Worm (Caenorhabditis elegans) whole organism, mixed stage, embryonic: ENCODE data around the gene spe-45.

ENCODE experiments used
- M03D4.4 ChIP-seq: sonication (generic microtip); optimal IDR thresholded peaks from 2 replicates; lab custom pipeline; 2017; ENCODE audit warnings: mild to moderate bottlenecking, missing genetic modification characterization, missing compliant biosample characterization
- ceh-39 ChIP-seq: fragments of 150-350 bp; optimal IDR thresholded peaks from 2 replicates; lab custom pipeline; 2014; ENCODE audit warnings: missing biosample characterization, missing genetic modification characterization
- ceh-43 ChIP-seq: fragments of 200-800 bp; sonication (Bioruptor generic); optimal IDR thresholded peaks from 2 replicates; lab custom pipeline; 2018; ENCODE audit warnings: mild to moderate bottlenecking, missing genetic modification characterization, moderate library complexity, missing compliant biosample characterization
- ceh-83 ChIP-seq: fragments of 200-800 bp; sonication (Bioruptor generic); optimal IDR thresholded peaks from 2 replicates; lab custom pipeline; 2018; ENCODE audit warnings: mild to moderate bottlenecking, missing genetic modification characterization, missing compliant biosample characterization
- ces-1 ChIP-seq: fragments of 150-350 bp; optimal IDR thresholded peaks from 2 replicates; lab custom pipeline; 2014; ENCODE audit warnings: missing biosample characterization, missing genetic modification reagents, missing genetic modification characterization
- cnd-1 ChIP-seq: fragments of 200-800 bp; sonication (Bioruptor generic); optimal IDR thresholded peaks from 2 replicates; lab custom pipeline; 2018; ENCODE audit warnings: mild to moderate bottlenecking, missing genetic modification characterization, missing compliant biosample characterization
- drap-1 ChIP-seq: fragments of 200-800 bp; sonication (Bioruptor generic); optimal IDR thresholded peaks from 3 replicates; lab custom pipeline; 2018; ENCODE audit warnings: mild to moderate bottlenecking, missing genetic modification characterization, missing compliant biosample characterization
- elt-1 ChIP-seq: sonication (generic microtip); optimal IDR thresholded peaks from 2 replicates; lab custom pipeline; 2017; ENCODE audit warnings: missing genetic modification characterization, mild to moderate bottlenecking, missing compliant biosample characterization, antibody characterized with exemption, moderate library complexity, borderline replicate concordance; ENCODE audit not compliant: insufficient read depth
- elt-3 ChIP-seq: fragments of 150-350 bp; optimal IDR thresholded peaks from 2 replicates; lab custom pipeline; 2014; ENCODE audit warnings: missing biosample characterization, missing genetic modification characterization
- ham-2 ChIP-seq: fragments of 200-800 bp; sonication (Bioruptor generic); optimal IDR thresholded peaks from 2 replicates; lab custom pipeline; 2018; ENCODE audit warnings: mild to moderate bottlenecking, missing genetic modification characterization, missing compliant biosample characterization
- hlh-1 ChIP-seq: fragments of 150-350 bp; optimal IDR thresholded peaks from 2 replicates; lab custom pipeline; 2014; ENCODE audit warnings: missing biosample characterization, missing genetic modification reagents, missing genetic modification characterization
- lin-13 ChIP-seq: fragments of 150-350 bp; optimal IDR thresholded peaks from 2 replicates; lab custom pipeline; 2014; ENCODE audit warnings: missing biosample characterization, missing genetic modification characterization
- lin-32 ChIP-seq: fragments of 200-800 bp; sonication (Bioruptor generic); optimal IDR thresholded peaks from 2 replicates; lab custom pipeline; 2018; ENCODE audit warnings: mild to moderate bottlenecking, missing genetic modification characterization, missing compliant biosample characterization
- lsy-2 ChIP-seq: fragments of 150-350 bp; optimal IDR thresholded peaks from 2 replicates; lab custom pipeline; 2014; ENCODE audit warnings: missing biosample characterization, missing genetic modification characterization
- mab-5 ChIP-seq: fragments of 150-350 bp; optimal IDR thresholded peaks from 2 replicates; lab custom pipeline; 2014; ENCODE audit warnings: missing biosample characterization, missing genetic modification characterization
- mep-1 ChIP-seq: fragments of 150-350 bp; optimal IDR thresholded peaks from 2 replicates; lab custom pipeline; 2017; ENCODE audit warnings: missing biosample characterization, missing genetic modification reagents, missing genetic modification characterization, inconsistent platforms
- mls-2 ChIP-seq: sonication (generic microtip); optimal IDR thresholded peaks from 2 replicates; lab custom pipeline; 2016; ENCODE audit warnings: mild to moderate bottlenecking, missing genetic modification characterization, moderate library complexity, missing compliant biosample characterization
- nhr-12 ChIP-seq: fragments of 150-350 bp; optimal IDR thresholded peaks from 2 replicates; lab custom pipeline; 2014; ENCODE audit warnings: missing biosample characterization, missing genetic modification characterization
- nhr-2 ChIP-seq: fragments of 150-350 bp; optimal IDR thresholded peaks from 2 replicates; lab custom pipeline; 2014; ENCODE audit warnings: missing biosample characterization, missing genetic modification characterization
- nhr-237 ChIP-seq: fragments of 150-350 bp; optimal IDR thresholded peaks from 2 replicates; lab custom pipeline; 2014; ENCODE audit warnings: missing biosample characterization, missing genetic modification characterization
- nhr-28 ChIP-seq: fragments of 150-350 bp; optimal IDR thresholded peaks from 2 replicates; lab custom pipeline; 2014; ENCODE audit warnings: missing biosample characterization, missing genetic modification characterization
- nhr-76 ChIP-seq: sonication (generic microtip); optimal IDR thresholded peaks from 2 replicates; lab custom pipeline; 2017; ENCODE audit warnings: missing biosample characterization, missing genetic modification characterization
- pha-4 ChIP-seq: fragments of 150-350 bp; optimal IDR thresholded peaks from 2 replicates; lab custom pipeline; 2018; ENCODE audit warnings: missing biosample characterization, missing genetic modification reagents, missing genetic modification characterization
- sem-2 ChIP-seq: fragments of 200-800 bp; sonication (Bioruptor generic); optimal IDR thresholded peaks from 2 replicates; lab custom pipeline; 2018; ENCODE audit warnings: mild to moderate bottlenecking, missing genetic modification characterization, missing compliant biosample characterization
- snpc-4 ChIP-seq: fragments of 150-350 bp; optimal IDR thresholded peaks from 2 replicates; lab custom pipeline; 2014; ENCODE audit warnings: missing biosample characterization, missing genetic modification characterization
- sptf-1 ChIP-seq: sonication (generic microtip); optimal IDR thresholded peaks from 2 replicates; lab custom pipeline; 2017; ENCODE audit warnings: mild to moderate bottlenecking, missing genetic modification characterization, moderate library complexity, missing compliant biosample characterization
- tbx-8 ChIP-seq: fragments of 200-800 bp; sonication (Bioruptor generic); optimal IDR thresholded peaks from 2 replicates; lab custom pipeline; 2018; ENCODE audit warnings: mild to moderate bottlenecking, missing genetic modification characterization, moderate library complexity, missing compliant biosample characterization
- unc-120 ChIP-seq: sonication (generic microtip); optimal IDR thresholded peaks from 2 replicates; lab custom pipeline; 2017; ENCODE audit warnings: missing genetic modification characterization, missing compliant biosample characterization; ENCODE audit not compliant: poor library complexity, severe bottlenecking
- unc-39 ChIP-seq: fragments of 150-350 bp; optimal IDR thresholded peaks from 2 replicates; lab custom pipeline; 2014; ENCODE audit warnings: missing biosample characterization, missing genetic modification characterization
- unc-62 ChIP-seq: fragments of 150-350 bp; optimal IDR thresholded peaks from 2 replicates; lab custom pipeline; 2014; ENCODE audit warnings: missing biosample characterization, missing genetic modification reagents, missing genetic modification characterization
- zip-8 ChIP-seq: fragments of 150-350 bp; optimal IDR thresholded peaks from 2 replicates; lab custom pipeline; 2014; ENCODE audit warnings: missing biosample characterization, missing genetic modification characterization
- ztf-11 ChIP-seq: fragments of 150-350 bp; optimal IDR thresholded peaks from 2 replicates; lab custom pipeline; 2014; ENCODE audit warnings: missing biosample characterization, missing genetic modification characterization

Gene spe-45

ce11 chrIV:12385061-12385460, 4.8 kb downstream of the spe-45 start, which contains the start of gene F28D1.6:
Gene F28D1.6 (minus strand): TSS chrIV:12385161.
- TF ChIP-seq nhr-237 (tag; lab: Kevin White, UChicago) (no peak), ztf-11 (tag; lab: Kevin White, UChicago) (no peak), lsy-2 (tag; lab: Kevin White, UChicago) (no peak), hlh-1 (tag; lab: Kevin White, UChicago) (no peak), elt-1 (tag; lab: Kevin White, UChicago) (no peak), elt-3 (tag; lab: Kevin White, UChicago) (no peak), pha-4 (tag; lab: Kevin White, UChicago) (no peak), nhr-12 (tag; lab: Kevin White, UChicago) (no peak), cnd-1 (tag; lab: Kevin White, UChicago) (no peak)

- TF ChIP-seq mab-5 (no peak), ceh-83 (GFP tag; lab: Kevin White, UChicago) (no peak), unc-39 (tag; lab: Kevin White, UChicago) (no peak), ztf-11 (tag; lab: Kevin White, UChicago) (no peak), nhr-76 (tag; lab: Kevin White, UChicago) (no peak), unc-120 (tag; lab: Kevin White, UChicago) (no peak), elt-1 (tag; lab: Kevin White, UChicago) (no peak), ces-1 (GFP tag; lab: Kevin White, UChicago) (no peak), M03D4.4 (tag; lab: Kevin White, UChicago) (no peak), ham-2 (GFP tag; lab: Kevin White, UChicago) (no peak), snpc-4 (no peak), mep-1 (tag; lab: Kevin White, UChicago) (no peak), hlh-1 (tag; lab: Kevin White, UChicago) (no peak), nhr-12 (tag; lab: Kevin White, UChicago) (no peak), tbx-8 (GFP tag; lab: Kevin White, UChicago) (no peak)
- TF ChIP-seq, all 35 proteins: peak for 0
Measured at ce11 chrIV:12382864-12383263, 7.0 kb downstream of the spe-45 start, which contains the start of gene thn-2. Gene thn-2 (plus strand): TSS chrIV:12383170.

ce11 chrIV:12379784-12380183, 10.1 kb downstream of the spe-45 start, which contains the start of gene thn-1:
Gene thn-1 (plus strand): TSS chrIV:12380084.
- no peak for TF ChIP-seq lin-13 (tag; lab: Kevin White, UChicago)
- TF ChIP-seq mls-2 (tag; lab: Kevin White, UChicago): no peak
- no peak for TF ChIP-seq nhr-12 (tag; lab: Kevin White, UChicago)
- no peak for TF ChIP-seq mab-5
- TF ChIP-seq ceh-43 (GFP tag; lab: Kevin White, UChicago): no peak
- no peak for TF ChIP-seq drap-1 (GFP tag; lab: Kevin White, UChicago)
- TF ChIP-seq zip-8: no peak
- TF ChIP-seq ceh-83 (GFP tag; lab: Kevin White, UChicago): no peak
- TF ChIP-seq cnd-1 (tag; lab: Kevin White, UChicago): no peak
- TF ChIP-seq tbx-8 (GFP tag; lab: Kevin White, UChicago): no peak
- TF ChIP-seq sem-2: no peak
- TF ChIP-seq ces-1 (GFP tag; lab: Kevin White, UChicago): no peak
- TF ChIP-seq nhr-2 (tag; lab: Kevin White, UChicago): no peak
- no peak for TF ChIP-seq lsy-2 (tag; lab: Kevin White, UChicago)
- TF ChIP-seq mep-1 (tag; lab: Kevin White, UChicago): no peak
- no peak for TF ChIP-seq lin-32 (GFP tag; lab: Kevin White, UChicago)
- TF ChIP-seq nhr-76 (tag; lab: Kevin White, UChicago): no peak
- no peak for TF ChIP-seq M03D4.4 (tag; lab: Kevin White, UChicago)
- TF ChIP-seq sptf-1 (tag; lab: Kevin White, UChicago): no peak
- TF ChIP-seq nhr-237 (tag; lab: Kevin White, UChicago): no peak

ce11 chrIV:12378919-12379318, 11.0 kb downstream of the spe-45 start:
- no peak for TF ChIP-seq nhr-2 (tag; lab: Kevin White, UChicago)
- TF ChIP-seq unc-39 (tag; lab: Kevin White, UChicago): no peak
- no peak for TF ChIP-seq nhr-28 (tag; lab: Kevin White, UChicago)
- TF ChIP-seq snpc-4: no peak
- TF ChIP-seq unc-120 (tag; lab: Kevin White, UChicago): no peak
- no peak for TF ChIP-seq ces-1 (GFP tag; lab: Kevin White, UChicago)

- TF ChIP-seq unc-62 (GFP tag; lab: Kevin White, UChicago): no peak
- TF ChIP-seq lin-13 (tag; lab: Kevin White, UChicago): no peak
- TF ChIP-seq ceh-39 (tag; lab: Kevin White, UChicago): peak; percentile 36
- peak; percentile 80 for TF ChIP-seq nhr-2 (tag; lab: Kevin White, UChicago)
Measured at ce11 chrIV:12376021-12376420, 13.9 kb downstream of the spe-45 start, which contains the start of gene atz-1. Gene atz-1 (minus strand): TSS chrIV:12376121.
